Worm (Caenorhabditis elegans) whole organism, midembryonic: ENCODE results near the gene F32D8.11.

Experiments used
- T22C8.4 ChIP-seq: fragments of 200-800 bp; sonication (Bioruptor generic); IDR thresholded peaks from 2 replicates; pipeline ENCODE4 v1.3.6; 2022; ENCODE audit warnings: missing genetic modification characterization, missing compliant biosample characterization
- cog-1 ChIP-seq: sonication (generic microtip); optimal IDR thresholded peaks from 2 replicates; lab custom pipeline; 2016; ENCODE audit warnings: missing genetic modification characterization, missing compliant biosample characterization
- flt-1 ChIP-seq: fragments of 200-800 bp; sonication (Bioruptor generic); IDR thresholded peaks from 2 replicates; pipeline ENCODE4 v1.3.6; 2022; ENCODE audit warnings: missing genetic modification characterization, missing compliant biosample characterization
- med-1 ChIP-seq: sonication (generic microtip); optimal IDR thresholded peaks from 2 replicates; lab custom pipeline; 2017; ENCODE audit warnings: missing genetic modification characterization, mild to moderate bottlenecking, missing compliant biosample characterization, antibody characterized with exemption, missing genetic modification reagents; ENCODE audit not compliant: insufficient read depth
- tab-1 ChIP-seq: fragments of 200-800 bp; sonication (Bioruptor generic); IDR thresholded peaks from 2 replicates; pipeline ENCODE4 v1.3.6; 2022; ENCODE audit warnings: missing genetic modification characterization, missing compliant biosample characterization
- ztf-23 ChIP-seq: fragments of 200-800 bp; sonication (Bioruptor generic); IDR thresholded peaks from 2 replicates; pipeline ENCODE4 v1.3.6; 2022; ENCODE audit warnings: missing genetic modification reagents, missing genetic modification characterization, missing compliant biosample characterization
- ztf-29 ChIP-seq: fragments of 200-800 bp; sonication (Bioruptor generic); IDR thresholded peaks from 2 replicates; pipeline ENCODE4 v1.3.6; 2022; ENCODE audit warnings: missing genetic modification reagents, missing genetic modification characterization, missing compliant biosample characterization

DNA sequence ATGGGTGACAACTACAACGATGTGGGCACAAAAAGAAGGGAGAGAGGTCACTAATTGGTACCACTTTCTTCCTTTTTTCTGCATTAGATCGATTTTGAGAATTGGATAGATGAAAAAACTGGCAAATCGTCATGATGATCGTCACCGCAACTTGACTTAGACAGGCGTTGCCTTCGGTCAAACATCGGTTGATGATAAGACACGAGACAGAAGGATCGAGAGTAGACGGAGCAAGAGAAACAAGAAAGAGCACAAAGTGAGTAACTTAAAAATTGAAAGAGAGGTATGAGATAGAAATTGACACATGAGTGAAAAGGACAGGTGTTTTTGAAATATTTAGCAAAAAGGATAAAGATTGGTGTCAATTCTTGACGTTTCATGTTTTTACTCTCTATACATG lies 18.9 kb downstream of the F32D8.11 start:
- TF ChIP-seq ztf-29 (no peak), tab-1 (GFP tag; lab: Robert Waterston, UW) (no peak), cog-1 (no peak), ztf-23 (GFP tag; lab: Robert Waterston, UW) (no peak), flt-1 (GFP tag; lab: Robert Waterston, UW) (no peak), T22C8.4 (GFP tag; lab: Robert Waterston, UW) (no peak), med-1 (GFP tag; lab: Kevin White, UChicago) (no peak)
